Fruit fly (Drosophila melanogaster) Kc167 (cell line): ENCODE measurements around the gene fzy.

ENCODE experiments used
- Myc ChIP-seq: fragments of >200 bp; optimal IDR thresholded peaks from 2 replicates; lab custom pipeline; 2017; ENCODE audit warnings: missing external identifiers
- h ChIP-seq: fragments of >200 bp; optimal IDR thresholded peaks from 3 replicates; lab custom pipeline; 2018; ENCODE audit warnings: missing external identifiers
- insv ChIP-seq: fragments of >200 bp; optimal IDR thresholded peaks from 3 replicates; lab custom pipeline; 2018; ENCODE audit warnings: missing external identifiers
- ttk ChIP-seq: sonication (Bioruptor generic); optimal IDR thresholded peaks from 2 replicates; lab custom pipeline; 2017; ENCODE audit warnings: missing external identifiers

DNA sequence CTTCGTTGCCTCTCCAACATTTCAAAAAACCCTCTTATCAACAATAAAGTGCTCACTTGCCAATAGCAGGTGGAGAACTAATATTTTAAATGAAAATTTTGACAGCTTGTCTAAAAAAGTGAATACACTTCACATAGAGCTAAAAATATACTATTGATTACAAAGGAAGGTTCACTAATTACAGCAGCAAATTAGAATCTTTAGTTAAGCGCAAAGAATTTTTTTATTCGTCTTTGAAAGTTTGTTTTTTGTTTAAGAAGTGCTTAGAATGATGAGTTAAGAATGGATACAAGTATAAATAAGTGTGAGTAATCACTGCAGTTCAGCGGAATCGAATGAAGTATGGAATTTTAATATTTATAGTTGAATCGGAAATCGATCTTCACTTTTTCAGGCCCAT lies 31.5 kb downstream of the fzy start, which contains the start of gene CG44405:
- TF ChIP-seq h (lab: Kevin White, UChicago) (no peak), insv (lab: Kevin White, UChicago) (no peak), ttk (lab: Kevin White, UChicago) (no peak), Myc (no peak)
